Fruit fly (Drosophila melanogaster) whole organism, larva: ENCODE data around the gene sls.
A peak's percentile ranks its signal among the peaks of the same experiment; 100 is the strongest.

Experiments used
- noc ChIP-seq: fragments of 200-800 bp; sonication (Bioruptor generic); optimal IDR thresholded peaks from 3 replicates; lab custom pipeline; 2019; ENCODE audit warnings: missing biosample characterization, mild to moderate bottlenecking, missing genetic modification characterization, moderate library complexity

sls gene

DNA sequence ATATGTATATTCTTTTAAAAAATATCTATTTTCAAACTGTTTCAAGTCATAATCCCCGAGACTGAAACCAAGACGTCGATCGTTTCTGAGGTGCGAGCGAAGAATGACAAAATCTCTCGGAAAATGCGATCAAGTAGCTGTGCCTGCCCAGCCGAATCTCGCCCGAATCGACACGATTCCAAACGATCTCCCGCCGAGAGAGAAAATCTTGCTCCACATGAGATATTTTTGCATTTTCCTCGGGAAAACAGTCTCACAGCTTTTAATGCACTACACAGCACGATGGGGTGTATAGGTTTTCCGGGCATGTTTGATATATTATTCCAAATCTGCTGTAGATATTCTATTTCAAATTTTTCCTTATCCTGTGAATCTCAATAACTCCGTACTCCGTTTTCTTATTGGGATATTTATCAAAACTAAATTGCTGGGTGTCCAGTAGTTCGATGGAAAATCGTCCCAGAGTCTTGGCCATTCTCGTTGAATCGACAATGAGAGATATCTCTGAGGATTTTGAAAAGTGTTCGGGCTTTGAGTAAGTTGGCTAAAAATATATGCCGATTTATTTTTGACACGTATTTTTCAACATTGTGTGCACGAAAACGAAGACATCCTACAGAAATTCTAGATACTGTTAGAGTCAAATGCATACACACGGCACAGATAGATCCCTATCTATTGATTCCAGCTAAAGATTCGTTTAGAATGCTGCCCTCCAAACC lies at the start of gene sls:
TSS of gene sls (minus strand) at position 88 of the 722 bp plus-strand sequence.
- peak; percentile 82 for TF ChIP-seq noc (tag; lab: Kevin White, UChicago)

- TF ChIP-seq noc (tag; lab: Kevin White, UChicago) = no peak
Observed at dm6 chr3L:2164805-2165204, 49.4 kb upstream of the sls start.

DNA sequence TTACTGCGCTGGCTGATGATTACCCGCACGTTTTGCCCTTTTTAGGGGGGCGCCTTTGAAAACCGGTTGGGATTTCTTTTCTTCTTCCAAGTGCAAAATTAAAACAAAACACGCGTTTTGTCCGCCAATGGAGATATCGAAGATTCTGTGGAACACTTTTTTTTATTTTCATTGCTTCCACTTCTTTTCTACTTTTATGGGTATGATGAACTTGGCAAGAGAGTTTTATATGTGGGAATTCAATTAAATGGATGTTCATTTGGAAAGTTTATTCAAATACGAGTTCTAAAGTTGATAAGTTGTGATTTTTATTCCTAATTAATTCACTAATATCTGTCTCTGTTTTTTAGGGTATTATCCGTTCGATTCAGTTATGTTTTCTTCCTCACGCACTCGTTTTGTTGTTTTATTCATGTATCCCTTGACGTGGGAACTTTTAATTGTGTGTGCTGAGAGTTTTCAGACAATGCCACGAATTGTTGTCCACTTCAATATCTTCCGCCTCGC lies 48.7 kb upstream of the sls start:
- TF ChIP-seq noc (tag; lab: Kevin White, UChicago) = no peak

dm6 chr3L:2163608-2164007 lies 48.2 kb upstream of the sls start, which contains the start of gene CG15822:
TSS of gene CG15822 (minus strand) at chr3L:2163863.
- no peak for TF ChIP-seq noc (tag; lab: Kevin White, UChicago)

dm6 chr3L:2162623-2163022 lies 47.2 kb upstream of the sls start:
- no peak for TF ChIP-seq noc (tag; lab: Kevin White, UChicago)

DNA sequence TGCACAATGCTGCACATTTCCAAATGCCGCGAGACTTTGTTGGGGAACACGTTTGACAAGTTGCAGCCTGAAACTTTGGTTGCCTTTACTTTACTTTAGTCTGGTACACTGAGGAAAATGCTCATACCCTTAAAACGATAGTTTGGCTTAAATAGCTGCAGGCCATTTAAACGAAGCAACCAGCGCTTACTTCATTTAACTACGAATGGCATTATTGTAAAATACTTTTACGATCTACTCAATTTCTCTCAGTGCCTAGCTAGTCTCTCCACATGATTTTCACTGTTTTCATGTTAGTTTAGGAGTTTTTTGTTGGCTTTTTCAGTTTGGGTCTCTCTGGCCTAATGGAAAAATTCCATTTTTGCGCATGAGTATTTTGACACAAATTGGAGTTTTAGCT lies 46.6 kb upstream of the sls start:
- TF ChIP-seq noc (tag; lab: Kevin White, UChicago) = no peak

DNA sequence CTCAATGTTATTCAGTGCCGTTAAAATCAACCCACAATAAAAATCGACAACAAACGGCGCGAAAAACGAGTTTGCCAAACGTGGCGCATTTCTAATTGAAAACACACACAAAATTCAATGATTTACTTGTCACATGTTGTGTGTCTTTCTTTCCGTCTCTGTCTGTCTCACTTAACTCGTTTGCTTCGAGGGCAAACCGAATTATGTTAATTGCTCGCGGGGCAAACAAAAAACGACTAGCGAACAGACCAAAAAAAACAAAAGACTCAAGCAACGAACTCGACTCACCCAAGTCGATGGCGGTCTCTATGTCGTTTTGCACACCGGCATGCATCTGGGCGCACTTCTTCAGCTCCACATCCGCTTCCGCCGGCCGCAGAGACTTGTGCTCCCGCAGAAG lies 44.4 kb upstream of the sls start:
- no peak for TF ChIP-seq noc (tag; lab: Kevin White, UChicago)

DNA sequence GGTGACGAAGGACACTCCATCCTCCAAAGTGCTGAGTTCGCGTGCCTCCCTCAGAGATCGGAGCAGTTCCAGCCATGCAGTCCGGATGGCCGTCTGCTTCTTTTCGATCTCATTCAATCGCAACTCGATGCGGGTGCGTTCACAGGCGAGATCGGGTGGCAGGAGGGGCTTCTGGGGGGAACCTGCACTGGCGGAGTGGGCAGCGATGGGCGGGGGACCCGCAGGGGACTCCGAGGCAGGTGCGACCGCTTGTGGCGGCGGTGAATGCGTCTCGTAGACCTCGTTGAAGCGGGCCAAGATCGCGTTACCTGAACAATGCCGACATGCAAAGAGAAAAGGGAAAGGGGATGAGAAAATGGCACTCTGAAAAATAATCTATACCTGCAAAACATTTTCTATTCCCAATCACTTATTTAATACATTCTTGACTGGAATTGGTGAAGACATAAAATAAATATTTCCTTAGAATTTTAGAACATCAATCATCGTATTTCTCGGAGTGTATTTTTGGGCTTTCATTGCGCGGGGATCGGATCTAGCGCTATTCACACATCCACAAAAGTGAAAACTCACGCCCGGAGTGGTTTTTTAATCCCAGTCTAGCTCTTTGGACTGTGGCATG lies 43.4 kb upstream of the sls start:
- no peak for TF ChIP-seq noc (tag; lab: Kevin White, UChicago)

DNA sequence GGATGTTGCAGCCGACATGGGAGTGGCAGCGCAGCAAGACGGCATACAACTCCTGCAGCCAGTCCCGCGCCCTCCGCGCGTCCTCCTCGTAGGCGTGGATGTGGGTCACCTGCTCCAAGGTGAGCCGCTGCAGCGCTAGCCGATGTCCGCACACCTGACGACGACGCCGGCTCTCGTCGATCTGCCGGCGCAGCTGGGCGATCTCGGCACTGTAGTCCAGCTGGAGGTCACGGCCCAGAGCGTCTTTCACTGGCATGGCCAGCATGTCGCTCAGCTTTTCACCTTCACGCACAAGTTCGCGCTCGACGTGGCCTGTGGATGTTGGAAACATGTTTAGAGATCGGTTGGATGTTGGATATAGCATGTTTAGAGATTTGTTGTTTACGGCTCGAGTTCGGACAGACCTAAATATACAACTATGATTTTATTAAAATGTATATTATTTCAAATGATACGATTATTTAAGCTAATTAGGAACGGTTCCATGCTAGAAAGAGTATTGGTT lies 42.1 kb upstream of the sls start:
- no peak for TF ChIP-seq noc (tag; lab: Kevin White, UChicago)

DNA sequence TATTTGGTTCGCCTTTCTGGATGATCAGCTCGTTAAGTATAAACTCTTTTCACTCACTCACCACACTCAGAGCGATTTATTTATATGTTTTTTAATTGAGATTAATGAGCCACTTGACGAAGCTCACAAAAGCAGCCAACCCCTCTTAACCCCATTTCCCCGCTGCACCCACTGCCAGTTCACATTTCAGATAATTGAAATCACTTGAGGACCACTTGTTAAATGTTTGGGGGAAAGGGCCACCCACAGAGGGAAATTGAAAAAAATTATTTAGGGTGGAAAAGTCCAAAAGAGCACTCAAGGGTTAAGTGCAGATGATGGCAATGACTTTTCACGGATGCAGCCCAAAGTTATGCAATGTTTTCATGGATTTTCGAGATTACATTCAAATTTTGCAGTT lies 37.3 kb upstream of the sls start:
- no peak for TF ChIP-seq noc (tag; lab: Kevin White, UChicago)

DNA sequence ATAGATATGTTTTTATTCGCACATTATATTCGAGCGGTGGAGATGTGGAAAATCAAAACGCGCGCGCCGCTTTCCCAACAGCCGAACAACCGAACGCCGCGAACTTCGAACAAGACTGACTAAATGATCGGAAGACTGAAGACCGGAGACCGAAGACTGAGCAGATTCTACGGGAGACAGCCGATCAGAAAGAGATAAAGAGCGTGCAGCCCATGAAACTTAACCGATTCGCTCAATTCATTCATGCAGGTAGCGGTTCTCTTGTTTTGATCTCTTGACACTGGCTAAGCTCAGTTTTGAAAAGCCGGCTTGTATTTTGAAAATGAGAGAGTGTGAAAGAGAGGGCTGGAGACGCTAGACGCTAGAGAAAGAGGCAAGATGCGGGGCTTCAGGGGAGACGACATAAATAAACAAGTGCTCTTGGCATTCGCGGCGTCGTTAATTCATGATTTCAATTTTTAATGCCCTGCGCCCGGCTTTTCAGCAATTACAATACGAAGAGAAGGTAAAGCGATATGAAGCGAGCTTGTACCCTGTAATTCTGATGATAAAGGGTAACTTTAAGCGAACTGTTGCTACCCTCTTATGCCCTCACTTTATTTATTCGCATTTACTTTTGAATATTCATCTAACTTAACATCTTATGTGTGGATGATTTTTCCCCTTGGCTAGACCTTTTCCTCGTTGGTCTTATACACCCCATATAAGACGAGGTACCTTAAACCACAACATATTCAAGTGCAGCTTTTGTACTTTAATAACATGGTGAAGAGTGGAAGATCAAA lies 36.4 kb upstream of the sls start, which contains the start of gene zormin:
TSS of gene zormin (minus strand) at position 113 of the 785 bp plus-strand sequence.
- no peak for TF ChIP-seq noc (tag; lab: Kevin White, UChicago)

DNA sequence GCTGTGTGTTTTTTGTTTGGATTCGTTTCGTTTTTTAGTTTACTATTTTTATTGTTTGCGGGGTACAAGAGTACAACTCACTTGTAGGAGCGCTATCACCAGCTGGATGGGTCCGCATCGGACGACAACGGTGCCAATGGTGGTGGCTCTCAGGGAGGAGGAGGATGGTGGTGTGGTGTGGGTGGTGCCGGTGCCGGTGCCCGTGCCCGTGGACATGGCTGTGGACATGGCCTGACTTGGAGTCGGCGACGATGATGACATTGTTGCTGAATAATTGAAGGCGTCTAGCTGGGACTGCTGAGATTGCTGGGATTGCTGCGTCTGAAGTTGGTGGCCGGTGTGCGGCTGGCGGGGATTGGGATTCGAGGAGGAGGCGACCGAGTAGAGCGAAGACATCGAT lies 34.3 kb upstream of the sls start:
- no peak for TF ChIP-seq noc (tag; lab: Kevin White, UChicago)

DNA sequence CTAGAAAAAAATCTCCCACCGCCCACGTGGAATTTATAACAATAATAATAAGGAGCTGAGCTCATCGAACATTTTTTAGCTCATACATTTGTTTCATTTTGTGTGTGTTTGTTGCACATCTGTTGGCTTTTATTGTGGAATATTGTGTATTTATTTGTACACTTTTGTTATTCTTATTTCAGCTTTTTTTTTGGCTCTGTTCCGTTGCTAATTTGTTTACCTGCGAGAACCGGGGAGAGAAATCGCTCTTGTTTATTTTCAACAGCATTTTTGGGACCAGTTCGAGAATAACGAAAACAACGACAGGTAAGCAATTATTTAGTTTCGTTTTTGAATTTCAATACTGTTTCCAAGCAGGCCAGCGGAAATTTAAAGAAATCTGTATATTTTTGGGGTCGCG lies 32.4 kb upstream of the sls start:
- no peak for TF ChIP-seq noc (tag; lab: Kevin White, UChicago)

DNA sequence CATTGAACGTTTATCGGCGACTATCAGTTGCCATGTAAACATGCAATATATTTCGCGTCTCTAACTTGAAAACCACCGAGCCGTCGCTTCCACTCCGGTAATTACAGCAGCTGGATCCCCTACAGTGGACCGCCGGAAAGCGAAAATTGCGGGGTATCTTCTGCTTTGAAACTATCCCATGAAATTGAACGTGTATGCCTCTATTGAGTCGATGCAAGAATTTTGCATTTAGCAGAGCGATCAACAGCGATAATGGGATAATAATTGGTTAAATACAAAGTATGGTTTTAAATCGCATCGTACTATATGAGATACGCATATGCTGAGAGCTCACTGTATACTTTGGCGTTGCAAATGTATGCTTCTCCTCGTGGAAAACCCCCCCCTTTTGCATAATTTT lies 29.6 kb upstream of the sls start:
- TF ChIP-seq noc (tag; lab: Kevin White, UChicago) = no peak

- no peak for TF ChIP-seq noc (tag; lab: Kevin White, UChicago)
Observed at dm6 chr3L:2144355-2144754, 28.9 kb upstream of the sls start.

dm6 chr3L:2142435-2142834 lies 27.0 kb upstream of the sls start:
- TF ChIP-seq noc (tag; lab: Kevin White, UChicago) = no peak
